Worm (Caenorhabditis elegans): ENCODE measurements around the gene syp-2.

ce11 chrV:5525208-5525607 lies 11.1 kb upstream of the syp-2 start:
- TF ChIP-seq nhr-11 (tag; optimal IDR thresholded peaks at IDR 0.05) (no peak), tra-1 (GFP tag; IDR thresholded peaks at IDR 0.05) (no peak), ceh-82 (tag; optimal IDR thresholded peaks at IDR 0.05) (no peak), mdl-1 (tag; optimal IDR thresholded peaks at IDR 0.05) (no peak), lsy-2 (tag; optimal IDR thresholded peaks at IDR 0.05) (no peak), zag-1 (tag; optimal IDR thresholded peaks at IDR 0.05) (no peak), nhr-237 (tag; optimal IDR thresholded peaks at IDR 0.05) (no peak), fos-1 (tag; optimal IDR thresholded peaks at IDR 0.05) (no peak), unc-62 (GFP tag; optimal IDR thresholded peaks at IDR 0.05 in 1 of 2) (peak in 1 of 2 experiments; percentile 80), unc-62 (tag; optimal IDR thresholded peaks at IDR 0.05) (no peak)
